Fruit fly (Drosophila melanogaster) whole organism, embryonic: Measurements from ENCODE around the gene Ada1-2.

Source experiments
- Bdp1 ChIP-seq: fragments of 200-800 bp; sonication (Bioruptor generic); optimal IDR thresholded peaks from 3 replicates; lab custom pipeline; 2016; ENCODE audit warnings: missing biosample characterization, missing genetic modification characterization
- CG10147 ChIP-seq: fragments of 200-800 bp; sonication (Bioruptor generic); optimal IDR thresholded peaks from 2 replicates; lab custom pipeline; 2019; ENCODE audit warnings: missing biosample characterization, mild to moderate bottlenecking, missing genetic modification characterization, moderate library complexity
- CG10431 ChIP-seq: fragments of 200-800 bp; sonication (Bioruptor generic); optimal IDR thresholded peaks from 3 replicates; lab custom pipeline; 2018; ENCODE audit warnings: missing biosample characterization, mild to moderate bottlenecking, missing genetic modification characterization
- CG11456 ChIP-seq: fragments of 200-800 bp; sonication (Bioruptor generic); IDR thresholded peaks from 3 replicates; pipeline ENCODE4 v1.3.6; 2022; ENCODE audit warnings: missing biosample characterization, missing genetic modification characterization
- CG11695 ChIP-seq: fragments of 200-800 bp; sonication (Bioruptor generic); IDR thresholded peaks from 3 replicates; pipeline ENCODE4 v1.3.6; 2022; ENCODE audit warnings: missing biosample characterization, missing genetic modification characterization
- CG12236 ChIP-seq: fragments of 200-800 bp; sonication (Bioruptor generic); optimal IDR thresholded peaks from 2 replicates; lab custom pipeline; 2016; ENCODE audit warnings: missing biosample characterization, missing genetic modification characterization
- CG13775 ChIP-seq: fragments of 200-800 bp; sonication (Bioruptor generic); optimal IDR thresholded peaks from 3 replicates; lab custom pipeline; 2017; ENCODE audit warnings: missing biosample characterization, mild to moderate bottlenecking, missing genetic modification characterization
- CG14860 ChIP-seq: fragments of 200-800 bp; sonication (Bioruptor generic); IDR thresholded peaks from 3 replicates; pipeline ENCODE4 v1.3.6; 2022; ENCODE audit warnings: missing biosample characterization, missing genetic modification characterization; ENCODE audit not compliant: partially characterized antibody
- CG1529 ChIP-seq: fragments of 200-800 bp; sonication (Bioruptor generic); optimal IDR thresholded peaks from 3 replicates; lab custom pipeline; 2018; ENCODE audit warnings: missing biosample characterization, missing genetic modification characterization
- CG15514 ChIP-seq: fragments of 200-800 bp; sonication (Bioruptor generic); optimal IDR thresholded peaks from 3 replicates; lab custom pipeline; 2017; ENCODE audit warnings: missing biosample characterization, missing genetic modification characterization, mild to moderate bottlenecking, moderate library complexity, missing genetic modification reagents
- CG2116 ChIP-seq: fragments of 200-800 bp; sonication (Bioruptor generic); optimal IDR thresholded peaks from 3 replicates; lab custom pipeline; 2018; ENCODE audit warnings: missing biosample characterization, mild to moderate bottlenecking, missing genetic modification characterization
- CG2202 ChIP-seq: fragments of 200-800 bp; sonication (Bioruptor generic); optimal IDR thresholded peaks from 2 replicates; lab custom pipeline; 2018; ENCODE audit warnings: missing biosample characterization, mild to moderate bottlenecking, missing genetic modification characterization
- CG2712 ChIP-seq: fragments of 200-800 bp; optimal IDR thresholded peaks from 3 replicates; lab custom pipeline; 2019; ENCODE audit warnings: missing biosample characterization, mild to moderate bottlenecking, missing genetic modification characterization, moderate library complexity
- CG31224 ChIP-seq: fragments of 200-800 bp; sonication (Bioruptor generic); IDR thresholded peaks from 2 replicates; pipeline ENCODE4 v1.3.6; 2022; ENCODE audit warnings: missing biosample characterization, missing genetic modification characterization
- CG3726 ChIP-seq: fragments of 200-800 bp; sonication (Bioruptor generic); IDR thresholded peaks from 3 replicates; pipeline ENCODE4, ENCODE4 v1.3.6; 2022; ENCODE audit warnings: missing biosample characterization, missing genetic modification characterization
- CG3847 ChIP-seq: fragments of 200-800 bp; sonication (Bioruptor generic); IDR thresholded peaks from 2 replicates; pipeline ENCODE4 v1.3.6; 2022; ENCODE audit warnings: missing biosample characterization, missing genetic modification characterization
- CG43689 ChIP-seq: fragments of 200-800 bp; sonication (Bioruptor generic); IDR thresholded peaks from 2 replicates; pipeline ENCODE4 v1.3.6; 2022; ENCODE audit warnings: missing biosample characterization, missing genetic modification characterization
- CG4404 ChIP-seq: fragments of 200-800 bp; sonication (Bioruptor generic); IDR thresholded peaks from 2 replicates; pipeline ENCODE4 v1.3.6; 2022; ENCODE audit warnings: missing biosample characterization, missing genetic modification characterization
- CG4617 ChIP-seq: fragments of 200-800 bp; sonication (Bioruptor generic); optimal IDR thresholded peaks from 3 replicates; lab custom pipeline; 2016; ENCODE audit warnings: missing biosample characterization, missing genetic modification characterization, borderline replicate concordance
- CG6683 ChIP-seq: fragments of 200-800 bp; sonication (Bioruptor generic); optimal IDR thresholded peaks from 2 replicates; lab custom pipeline; 2017; ENCODE audit warnings: missing biosample characterization, mild to moderate bottlenecking, missing genetic modification characterization, missing genetic modification reagents
- CG6854 ChIP-seq: fragments of 200-800 bp; sonication (Bioruptor generic); optimal IDR thresholded peaks from 3 replicates; lab custom pipeline; 2017; ENCODE audit warnings: missing biosample characterization, mild to moderate bottlenecking, missing genetic modification characterization
- CG8359 ChIP-seq: fragments of 200-800 bp; sonication (Bioruptor generic); optimal IDR thresholded peaks from 2 replicates; lab custom pipeline; 2017; ENCODE audit warnings: missing biosample characterization, mild to moderate bottlenecking, missing genetic modification characterization, borderline replicate concordance
- CG9437 ChIP-seq: fragments of 200-800 bp; sonication (Bioruptor generic); optimal IDR thresholded peaks from 2 replicates; lab custom pipeline; 2018; ENCODE audit warnings: missing biosample characterization, mild to moderate bottlenecking, missing genetic modification characterization
- CG9932 ChIP-seq: fragments of 200-800 bp; sonication (Bioruptor generic); IDR thresholded peaks from 2 replicates; pipeline ENCODE4 v1.3.6; 2022; ENCODE audit warnings: missing biosample characterization, missing genetic modification characterization
- CTCF ChIP-seq: fragments of 200-800 bp; sonication (Bioruptor generic); optimal IDR thresholded peaks from 2 replicates; lab custom pipeline; 2017; ENCODE audit warnings: missing biosample characterization, mild to moderate bottlenecking, missing genetic modification characterization, moderate library complexity
- CrebB ChIP-seq: fragments of 200-800 bp; sonication (Bioruptor generic); optimal IDR thresholded peaks from 3 replicates; lab custom pipeline; 2018; ENCODE audit warnings: missing biosample characterization, mild to moderate bottlenecking, missing genetic modification characterization
- D19A ChIP-seq: fragments of 200-800 bp; optimal IDR thresholded peaks from 3 replicates; lab custom pipeline; 2019; ENCODE audit warnings: missing biosample characterization, mild to moderate bottlenecking, missing genetic modification characterization, moderate library complexity
- Drgx ChIP-seq: fragments of 200-800 bp; sonication (Bioruptor generic); IDR thresholded peaks from 2 replicates; pipeline ENCODE4 v1.3.6; 2022; ENCODE audit warnings: missing biosample characterization, missing genetic modification characterization
- Jarid2 ChIP-seq: fragments of 200-800 bp; sonication (Bioruptor generic); optimal IDR thresholded peaks from 3 replicates; lab custom pipeline; 2017; ENCODE audit warnings: mild to moderate bottlenecking, missing biosample characterization, missing genetic modification reagents, missing genetic modification characterization
- Lim3 ChIP-seq: fragments of 200-800 bp; sonication (Bioruptor generic); IDR thresholded peaks from 2 replicates; pipeline ENCODE4 v1.3.6; 2022; ENCODE audit warnings: missing biosample characterization, missing genetic modification characterization
- Med ChIP-seq: fragments of 200-800 bp; sonication (Bioruptor generic); peaks from one replicate; lab custom pipeline; 2016; ENCODE audit warnings: missing biosample characterization, missing genetic modification characterization, mild to moderate bottlenecking, inconsistent platforms, moderate library complexity
- Spps ChIP-seq: fragments of 200-800 bp; sonication (Bioruptor generic); optimal IDR thresholded peaks from 2 replicates; lab custom pipeline; 2018; ENCODE audit warnings: missing biosample characterization, mild to moderate bottlenecking, missing genetic modification characterization
- Sry-β ChIP-seq: fragments of 200-800 bp; sonication (Bioruptor generic); optimal IDR thresholded peaks from 2 replicates; lab custom pipeline; 2018; ENCODE audit warnings: missing biosample characterization, mild to moderate bottlenecking, missing genetic modification characterization, moderate library complexity
- Tbp ChIP-seq: fragments of >200 bp; optimal IDR thresholded peaks from 2 replicates; lab custom pipeline; 2018; ENCODE audit warnings: missing biosample characterization, missing genetic modification characterization
- bab2 ChIP-seq: fragments of 200-800 bp; sonication (Bioruptor generic); optimal IDR thresholded peaks from 2 replicates; lab custom pipeline; 2016; ENCODE audit warnings: missing biosample characterization, missing genetic modification characterization
- cad ChIP-seq: fragments of >200 bp; optimal IDR thresholded peaks from 2 replicates; lab custom pipeline; 2017; ENCODE audit warnings: missing biosample characterization, missing genetic modification characterization
- cg ChIP-seq: fragments of 200-800 bp; sonication (Bioruptor generic); optimal IDR thresholded peaks from 3 replicates; lab custom pipeline; 2019; ENCODE audit warnings: missing biosample characterization, mild to moderate bottlenecking, missing genetic modification characterization, moderate library complexity
- dmrt11E ChIP-seq: fragments of 200-800 bp; sonication (Bioruptor generic); optimal IDR thresholded peaks from 3 replicates; lab custom pipeline; 2018; ENCODE audit warnings: missing biosample characterization, mild to moderate bottlenecking, missing genetic modification characterization, moderate library complexity
- dpn ChIP-seq, 2 experiments: fragments of 200-800 bp; sonication (Bioruptor generic); optimal IDR thresholded peaks; 3 replicates each; lab custom pipeline; 2016; ENCODE audit warnings: missing biosample characterization in 2 of 2, missing genetic modification characterization in 2 of 2
- fd96Cb ChIP-seq: fragments of 200-800 bp; sonication (Bioruptor generic); optimal IDR thresholded peaks from 2 replicates; lab custom pipeline; 2018; ENCODE audit warnings: missing biosample characterization, mild to moderate bottlenecking, missing genetic modification characterization, moderate library complexity
- gfzf ChIP-seq: fragments of 200-800 bp; sonication (Bioruptor generic); optimal IDR thresholded peaks from 2 replicates; lab custom pipeline; 2016; ENCODE audit warnings: missing biosample characterization, mild to moderate bottlenecking, missing genetic modification characterization, moderate library complexity
- gsb ChIP-seq: fragments of 200-800 bp; sonication (Bioruptor generic); IDR thresholded peaks from 2 replicates; pipeline ENCODE4 v1.3.6; 2022; ENCODE audit warnings: missing biosample characterization, missing genetic modification characterization
- her ChIP-seq: fragments of 200-800 bp; sonication (Bioruptor generic); optimal IDR thresholded peaks from 2 replicates; lab custom pipeline; 2016; ENCODE audit warnings: missing biosample characterization, missing genetic modification characterization
- lilli ChIP-seq: fragments of 200-800 bp; sonication (Bioruptor generic); optimal IDR thresholded peaks from 3 replicates; lab custom pipeline; 2016; ENCODE audit warnings: missing biosample characterization, missing genetic modification characterization
- pnt ChIP-seq: fragments of 200-800 bp; sonication (Bioruptor generic); optimal IDR thresholded peaks from 3 replicates; lab custom pipeline; 2016; ENCODE audit warnings: missing biosample characterization, missing genetic modification characterization
- pros ChIP-seq: fragments of 200-800 bp; sonication (Bioruptor generic); optimal IDR thresholded peaks from 3 replicates; lab custom pipeline; 2019; ENCODE audit warnings: missing biosample characterization, mild to moderate bottlenecking, missing genetic modification characterization, moderate library complexity
- pum ChIP-seq: fragments of 200-800 bp; sonication (Bioruptor generic); optimal IDR thresholded peaks from 2 replicates; lab custom pipeline; 2016; ENCODE audit warnings: missing biosample characterization, missing genetic modification characterization
- pzg ChIP-seq: fragments of 200-800 bp; sonication (Bioruptor generic); optimal IDR thresholded peaks from 3 replicates; lab custom pipeline; 2018; ENCODE audit warnings: missing biosample characterization, mild to moderate bottlenecking, missing genetic modification characterization, moderate library complexity
- sens ChIP-seq: fragments of 200-800 bp; sonication (Bioruptor generic); peaks from one replicate; lab custom pipeline; 2016; ENCODE audit warnings: missing biosample characterization, missing genetic modification characterization
- seq ChIP-seq: fragments of 200-800 bp; sonication (Bioruptor generic); IDR thresholded peaks from 2 replicates; pipeline ENCODE4 v1.3.6; 2022; ENCODE audit warnings: missing biosample characterization, missing genetic modification characterization
- slou ChIP-seq: fragments of 200-800 bp; sonication (Bioruptor generic); optimal IDR thresholded peaks from 3 replicates; lab custom pipeline; 2016; ENCODE audit warnings: missing biosample characterization, missing genetic modification characterization
- wek ChIP-seq: fragments of 200-800 bp; sonication (Bioruptor generic); optimal IDR thresholded peaks from 3 replicates; lab custom pipeline; 2018; ENCODE audit warnings: missing biosample characterization, mild to moderate bottlenecking, missing genetic modification characterization, moderate library complexity
- zfh1 ChIP-seq: fragments of 200-800 bp; sonication (Bioruptor generic); IDR thresholded peaks from 3 replicates; pipeline ENCODE4 v1.3.6; 2022; ENCODE audit warnings: missing biosample characterization, missing genetic modification characterization

Gene Ada1-2

dm6 chr2L:12040510-12040909, 47.8 kb downstream of the Ada1-2 start, which contains the start of gene CG6766 (continued):
- TF ChIP-seq CG13775 (GFP tag; lab: Kevin White, UChicago): no peak
- no peak for TF ChIP-seq CG43689 (GFP tag; lab: Robert Waterston, UW)
- no peak for TF ChIP-seq cad (GFP tag; lab: Kevin White, UChicago)
- no peak for TF ChIP-seq CG8359
- no peak for TF ChIP-seq wek (GFP tag; lab: Kevin White, UChicago)
- no peak for TF ChIP-seq CG9437
- TF ChIP-seq seq (GFP tag; lab: Robert Waterston, UW): no peak
- no peak for TF ChIP-seq Bdp1
- TF ChIP-seq CG6683 (GFP tag; lab: Kevin White, UChicago): no peak
- TF ChIP-seq CG14860 (GFP tag; lab: Robert Waterston, UW): no peak; the same call in 2 of the 3 replicates
- no peak for TF ChIP-seq lilli (GFP tag; lab: Kevin White, UChicago)
- TF ChIP-seq Jarid2 (GFP tag; lab: Kevin White, UChicago): no peak
- TF ChIP-seq pnt (GFP tag; lab: Kevin White, UChicago): no peak
- no peak for TF ChIP-seq CG2202
- TF ChIP-seq CG31224 (GFP tag; lab: Robert Waterston, UW): no peak
- TF ChIP-seq Tbp (GFP tag; lab: Kevin White, UChicago): no peak
- peak; percentile 73 for TF ChIP-seq sens (GFP tag; lab: Kevin White, UChicago)
- TF ChIP-seq CG6854 (GFP tag; lab: Kevin White, UChicago): no peak
- peak; percentile 65 for TF ChIP-seq CG4617 (GFP tag; lab: Kevin White, UChicago)
- no peak for TF ChIP-seq CG11456 (GFP tag; lab: Robert Waterston, UW)
- no peak for TF ChIP-seq CrebB (tag; lab: Kevin White, UChicago)
- peak; percentile 48 for TF ChIP-seq Med
- TF ChIP-seq CG2116: peak; percentile 32
- TF ChIP-seq CG1529: no peak
- TF ChIP-seq CTCF (GFP tag; lab: Kevin White, UChicago): no peak
- TF ChIP-seq CG2712: peak; percentile 15
- no peak for TF ChIP-seq Drgx
- no peak for TF ChIP-seq pros (GFP tag; lab: Kevin White, UChicago)
- TF ChIP-seq pum (GFP tag; lab: Kevin White, UChicago): no peak
- no peak for TF ChIP-seq CG11695
- no peak for TF ChIP-seq D19A
- TF ChIP-seq CG9932 (GFP tag; lab: Robert Waterston, UW): no peak
- peak; percentile 68 for TF ChIP-seq pzg
- TF ChIP-seq CG3847 (GFP tag; lab: Robert Waterston, UW): no peak
- TF ChIP-seq Spps: no peak
- TF ChIP-seq bab2: no peak
- no peak for TF ChIP-seq dpn (GFP tag; optimal IDR thresholded peaks at IDR 0.05; lab: Kevin White, UChicago)
- no peak for TF ChIP-seq dmrt11E (tag; lab: Kevin White, UChicago)
- TF ChIP-seq CG10431 (GFP tag; lab: Kevin White, UChicago): no peak
- TF ChIP-seq gsb (GFP tag; lab: Robert Waterston, UW): no peak
- no peak for TF ChIP-seq fd96Cb (tag; lab: Kevin White, UChicago)
- no peak for TF ChIP-seq zfh1
- TF ChIP-seq CG3726 (GFP tag; lab: Robert Waterston, UW): no peak
- TF ChIP-seq Sry-β (GFP tag; lab: Kevin White, UChicago): peak; percentile 91
- no peak for TF ChIP-seq CG10147 (GFP tag; lab: Kevin White, UChicago)
- TF ChIP-seq gfzf (GFP tag; lab: Kevin White, UChicago): peak; percentile 27
- TF ChIP-seq CG15514 (GFP tag; lab: Kevin White, UChicago): peak; percentile 23
- no peak for TF ChIP-seq CG12236 (GFP tag; lab: Kevin White, UChicago)
- TF ChIP-seq cg: no peak
- no peak for TF ChIP-seq her (GFP tag; lab: Kevin White, UChicago)
- TF ChIP-seq Lim3 (GFP tag; lab: Robert Waterston, UW): no peak
- TF ChIP-seq slou: no peak
- no peak for TF ChIP-seq CG4404 (GFP tag; lab: Robert Waterston, UW)
